Fruit fly (Drosophila melanogaster) whole organism, embryonic: Measurements from ENCODE around the gene Upf2.
A peak's percentile ranks its signal among the peaks of the same experiment; 100 is the strongest.

ENCODE experiments used
- Aef1 ChIP-seq: fragments of 200-800 bp; sonication (Bioruptor generic); IDR thresholded peaks from 3 replicates; pipeline ENCODE4 v1.3.6; 2022; ENCODE audit warnings: missing biosample characterization, missing genetic modification characterization
- Asciz ChIP-seq: fragments of 200-800 bp; sonication (Bioruptor generic); optimal IDR thresholded peaks from 2 replicates; lab custom pipeline; 2017; ENCODE audit warnings: missing biosample characterization, mild to moderate bottlenecking, missing genetic modification characterization, missing genetic modification reagents
- CG12942 ChIP-seq: fragments of 200-800 bp; sonication (Bioruptor generic); optimal IDR thresholded peaks from 3 replicates; lab custom pipeline; 2016; ENCODE audit warnings: missing biosample characterization, missing genetic modification characterization
- CG14667 ChIP-seq: fragments of 200-800 bp; sonication (Bioruptor generic); IDR thresholded peaks from 2 replicates; pipeline ENCODE4 v1.3.6; 2022; ENCODE audit warnings: missing biosample characterization, missing genetic modification characterization
- CG14860 ChIP-seq: fragments of 200-800 bp; sonication (Bioruptor generic); IDR thresholded peaks from 3 replicates; pipeline ENCODE4 v1.3.6; 2022; ENCODE audit warnings: missing biosample characterization, missing genetic modification characterization; ENCODE audit not compliant: partially characterized antibody
- CG16813 ChIP-seq: fragments of 200-800 bp; sonication (Bioruptor generic); IDR thresholded peaks from 3 replicates; pipeline ENCODE4 v1.3.6; 2022; ENCODE audit warnings: missing biosample characterization, missing genetic modification characterization; ENCODE audit not compliant: partially characterized antibody
- CG17359 ChIP-seq: fragments of 200-800 bp; sonication (Bioruptor generic); optimal IDR thresholded peaks from 3 replicates; lab custom pipeline; 2018; ENCODE audit warnings: missing biosample characterization, mild to moderate bottlenecking, missing genetic modification characterization, moderate library complexity
- CG18262 ChIP-seq: fragments of 200-800 bp; optimal IDR thresholded peaks from 3 replicates; lab custom pipeline; 2019; ENCODE audit warnings: missing biosample characterization, mild to moderate bottlenecking, missing genetic modification characterization, moderate library complexity
- CG2120 ChIP-seq: fragments of 200-800 bp; sonication (Bioruptor generic); optimal IDR thresholded peaks from 3 replicates; lab custom pipeline; 2016; ENCODE audit warnings: missing biosample characterization, missing genetic modification characterization
- CG2678 ChIP-seq: fragments of 200-800 bp; sonication (Bioruptor generic); optimal IDR thresholded peaks from 3 replicates; lab custom pipeline; 2019; ENCODE audit warnings: missing biosample characterization, mild to moderate bottlenecking, missing genetic modification characterization, moderate library complexity
- CG2712 ChIP-seq: fragments of 200-800 bp; optimal IDR thresholded peaks from 3 replicates; lab custom pipeline; 2019; ENCODE audit warnings: missing biosample characterization, mild to moderate bottlenecking, missing genetic modification characterization, moderate library complexity
- CG30403 ChIP-seq: fragments of 200-800 bp; sonication (Bioruptor generic); optimal IDR thresholded peaks from 3 replicates; lab custom pipeline; 2016; ENCODE audit warnings: missing biosample characterization, missing genetic modification characterization
- CG32767 ChIP-seq: fragments of 200-800 bp; sonication (Bioruptor generic); IDR thresholded peaks from 2 replicates; pipeline ENCODE4 v1.3.6; 2022; ENCODE audit warnings: missing biosample characterization, missing genetic modification characterization
- CG32772 ChIP-seq: fragments of 200-800 bp; sonication (Bioruptor generic); IDR thresholded peaks from 2 replicates; pipeline ENCODE4 v1.3.6; 2022; ENCODE audit warnings: missing biosample characterization, missing genetic modification characterization
- CG43689 ChIP-seq: fragments of 200-800 bp; sonication (Bioruptor generic); IDR thresholded peaks from 2 replicates; pipeline ENCODE4 v1.3.6; 2022; ENCODE audit warnings: missing biosample characterization, missing genetic modification characterization
- CG4854 ChIP-seq: fragments of 200-800 bp; sonication (Bioruptor generic); optimal IDR thresholded peaks from 2 replicates; lab custom pipeline; 2016; ENCODE audit warnings: missing biosample characterization, missing genetic modification characterization, inconsistent platforms
- CG6254 ChIP-seq: fragments of 200-800 bp; sonication (Bioruptor generic); optimal IDR thresholded peaks from 3 replicates; lab custom pipeline; 2017; ENCODE audit warnings: mild to moderate bottlenecking, missing biosample characterization, missing genetic modification reagents, missing genetic modification characterization
- CG8388 ChIP-seq: fragments of 200-800 bp; sonication (Bioruptor generic); optimal IDR thresholded peaks from 2 replicates; lab custom pipeline; 2019; ENCODE audit warnings: missing biosample characterization, mild to moderate bottlenecking, missing genetic modification characterization, moderate library complexity
- CG9727 ChIP-seq: fragments of 200-800 bp; sonication (Bioruptor generic); optimal IDR thresholded peaks from 3 replicates; lab custom pipeline; 2017; ENCODE audit warnings: missing biosample characterization, mild to moderate bottlenecking, missing genetic modification characterization
- CG9797 ChIP-seq: fragments of 200-800 bp; sonication (Bioruptor generic); optimal IDR thresholded peaks from 3 replicates; lab custom pipeline; 2018; ENCODE audit warnings: missing biosample characterization, mild to moderate bottlenecking, missing genetic modification characterization
- CG9932 ChIP-seq: fragments of 200-800 bp; sonication (Bioruptor generic); IDR thresholded peaks from 2 replicates; pipeline ENCODE4 v1.3.6; 2022; ENCODE audit warnings: missing biosample characterization, missing genetic modification characterization
- Dip3 ChIP-seq: fragments of 200-800 bp; sonication (Bioruptor generic); optimal IDR thresholded peaks from 3 replicates; lab custom pipeline; 2016; ENCODE audit warnings: missing biosample characterization, missing genetic modification characterization
- Doc3 ChIP-seq: fragments of 200-800 bp; sonication (Bioruptor generic); IDR thresholded peaks from 3 replicates; pipeline ENCODE4 v1.3.6; 2022; ENCODE audit warnings: missing biosample characterization, missing genetic modification characterization; ENCODE audit not compliant: partially characterized antibody
- Drgx ChIP-seq: fragments of 200-800 bp; sonication (Bioruptor generic); IDR thresholded peaks from 2 replicates; pipeline ENCODE4 v1.3.6; 2022; ENCODE audit warnings: missing biosample characterization, missing genetic modification characterization
- HLH4C ChIP-seq: fragments of 200-800 bp; sonication (Bioruptor generic); IDR thresholded peaks from 3 replicates; pipeline ENCODE4 v1.3.6; 2022; ENCODE audit warnings: missing biosample characterization, missing genetic modification characterization; ENCODE audit not compliant: partially characterized antibody
- HmgZ ChIP-seq: fragments of 200-800 bp; sonication (Bioruptor generic); optimal IDR thresholded peaks from 2 replicates; lab custom pipeline; 2018; ENCODE audit warnings: missing biosample characterization, mild to moderate bottlenecking, missing genetic modification characterization
- Hr51 ChIP-seq, 2 experiments: fragments of 200-800 bp; sonication (Bioruptor generic); optimal IDR thresholded peaks; 2 replicates in 1 of 2; 3 replicates in 1 of 2; lab custom pipeline; 2016 to 2018; ENCODE audit warnings: missing biosample characterization in 2 of 2, missing genetic modification characterization in 2 of 2, mild to moderate bottlenecking in 1 of 2, moderate library complexity in 1 of 2
- Meics ChIP-seq: fragments of 200-800 bp; sonication (Bioruptor generic); optimal IDR thresholded peaks from 2 replicates; lab custom pipeline; 2017; ENCODE audit warnings: missing biosample characterization, mild to moderate bottlenecking, missing genetic modification characterization
- NK7.1 ChIP-seq: fragments of 200-800 bp; sonication (Bioruptor generic); optimal IDR thresholded peaks from 3 replicates; lab custom pipeline; 2016; ENCODE audit warnings: missing biosample characterization, missing genetic modification characterization
- Sox100B ChIP-seq: fragments of 200-800 bp; sonication (Bioruptor generic); optimal IDR thresholded peaks from 3 replicates; lab custom pipeline; 2018; ENCODE audit warnings: missing biosample characterization, mild to moderate bottlenecking, missing genetic modification characterization
- Sox102F ChIP-seq: fragments of 200-800 bp; sonication (Bioruptor generic); optimal IDR thresholded peaks from 2 replicates; lab custom pipeline; 2018; ENCODE audit warnings: missing biosample characterization, mild to moderate bottlenecking, missing genetic modification characterization, moderate library complexity
- TFAM ChIP-seq: fragments of 200-800 bp; sonication (Bioruptor generic); optimal IDR thresholded peaks from 2 replicates; lab custom pipeline; 2017; ENCODE audit warnings: missing biosample characterization, missing genetic modification characterization, inconsistent platforms
- Xrp1 ChIP-seq: fragments of 200-800 bp; sonication (Bioruptor generic); IDR thresholded peaks from 2 replicates; pipeline ENCODE4 v1.3.6; 2022; ENCODE audit warnings: missing biosample characterization, missing genetic modification characterization
- YL-1 ChIP-seq: fragments of 200-800 bp; sonication (Bioruptor generic); optimal IDR thresholded peaks from 3 replicates; lab custom pipeline; 2017; ENCODE audit warnings: missing biosample characterization, mild to moderate bottlenecking, missing genetic modification characterization
- aop ChIP-seq: fragments of 200-800 bp; sonication (Bioruptor generic); IDR thresholded peaks from 2 replicates; pipeline ENCODE4 v1.3.6; 2022; ENCODE audit warnings: missing biosample characterization, missing genetic modification characterization
- ara ChIP-seq: fragments of 200-800 bp; sonication (Bioruptor generic); IDR thresholded peaks from 2 replicates; pipeline ENCODE4 v1.3.6; 2022; ENCODE audit warnings: missing biosample characterization, missing genetic modification characterization
- ase ChIP-seq: fragments of 200-800 bp; sonication (Bioruptor generic); IDR thresholded peaks from 3 replicates; pipeline ENCODE4 v1.3.6; 2022; ENCODE audit warnings: missing biosample characterization, missing genetic modification characterization
- ash1 ChIP-seq: fragments of 200-800 bp; sonication (Bioruptor generic); optimal IDR thresholded peaks from 2 replicates; lab custom pipeline; 2018; ENCODE audit warnings: missing biosample characterization, mild to moderate bottlenecking, missing genetic modification characterization
- bcd ChIP-seq: fragments of 200-800 bp; sonication (Bioruptor generic); optimal IDR thresholded peaks from 2 replicates; lab custom pipeline; 2017; ENCODE audit warnings: missing biosample characterization, mild to moderate bottlenecking, missing genetic modification characterization
- bigmax ChIP-seq: fragments of 200-800 bp; sonication (Bioruptor generic); optimal IDR thresholded peaks from 2 replicates; lab custom pipeline; 2018; ENCODE audit warnings: missing biosample characterization, mild to moderate bottlenecking, missing genetic modification characterization
- dati ChIP-seq: fragments of 200-800 bp; sonication (Bioruptor generic); IDR thresholded peaks from 2 replicates; pipeline ENCODE4 v1.3.6; 2022; ENCODE audit warnings: missing biosample characterization, missing genetic modification characterization
- fd96Cb ChIP-seq: fragments of 200-800 bp; sonication (Bioruptor generic); optimal IDR thresholded peaks from 2 replicates; lab custom pipeline; 2018; ENCODE audit warnings: missing biosample characterization, mild to moderate bottlenecking, missing genetic modification characterization, moderate library complexity
- lab ChIP-seq: fragments of 200-800 bp; sonication (Bioruptor generic); optimal IDR thresholded peaks from 3 replicates; lab custom pipeline; 2017; ENCODE audit warnings: missing biosample characterization, missing genetic modification characterization, mild to moderate bottlenecking, moderate library complexity, missing genetic modification reagents
- odd ChIP-seq: fragments of 200-800 bp; sonication (Bioruptor generic); optimal IDR thresholded peaks from 2 replicates; lab custom pipeline; 2017; ENCODE audit warnings: missing biosample characterization, mild to moderate bottlenecking, missing genetic modification characterization
- pb ChIP-seq: fragments of 200-800 bp; sonication (Bioruptor generic); optimal IDR thresholded peaks from 3 replicates; lab custom pipeline; 2016; ENCODE audit warnings: missing biosample characterization, missing genetic modification characterization
- phol ChIP-seq: fragments of 200-800 bp; sonication (Bioruptor generic); optimal IDR thresholded peaks from 3 replicates; lab custom pipeline; 2018; ENCODE audit warnings: missing biosample characterization, mild to moderate bottlenecking, missing genetic modification characterization, moderate library complexity
- psq ChIP-seq: fragments of 200-800 bp; sonication (Bioruptor generic); optimal IDR thresholded peaks from 2 replicates; lab custom pipeline; 2017; ENCODE audit warnings: missing biosample characterization, missing genetic modification characterization
- run ChIP-seq: fragments of 200-800 bp; sonication (Bioruptor generic); optimal IDR thresholded peaks from 3 replicates; lab custom pipeline; 2018; ENCODE audit warnings: missing biosample characterization, mild to moderate bottlenecking, missing genetic modification characterization
- scrt ChIP-seq: fragments of 200-800 bp; sonication (Bioruptor generic); optimal IDR thresholded peaks from 2 replicates; lab custom pipeline; 2018; ENCODE audit warnings: missing biosample characterization, mild to moderate bottlenecking, missing genetic modification characterization, moderate library complexity
- so ChIP-seq: fragments of 200-800 bp; sonication (Bioruptor generic); IDR thresholded peaks from 3 replicates; pipeline ENCODE4 v1.3.6; 2022; ENCODE audit warnings: missing biosample characterization, missing genetic modification characterization
- stwl ChIP-seq: fragments of 200-800 bp; sonication (Bioruptor generic); optimal IDR thresholded peaks from 3 replicates; lab custom pipeline; 2018; ENCODE audit warnings: missing biosample characterization, mild to moderate bottlenecking, missing genetic modification characterization, moderate library complexity
- toy ChIP-seq: fragments of 200-800 bp; sonication (Bioruptor generic); IDR thresholded peaks from 2 replicates; pipeline ENCODE4 v1.3.6; 2022; ENCODE audit warnings: missing biosample characterization, missing genetic modification characterization
- zf30C ChIP-seq: fragments of 200-800 bp; sonication (Bioruptor generic); optimal IDR thresholded peaks from 3 replicates; lab custom pipeline; 2018; ENCODE audit warnings: missing biosample characterization, mild to moderate bottlenecking, missing genetic modification characterization

The Upf2 gene

DNA sequence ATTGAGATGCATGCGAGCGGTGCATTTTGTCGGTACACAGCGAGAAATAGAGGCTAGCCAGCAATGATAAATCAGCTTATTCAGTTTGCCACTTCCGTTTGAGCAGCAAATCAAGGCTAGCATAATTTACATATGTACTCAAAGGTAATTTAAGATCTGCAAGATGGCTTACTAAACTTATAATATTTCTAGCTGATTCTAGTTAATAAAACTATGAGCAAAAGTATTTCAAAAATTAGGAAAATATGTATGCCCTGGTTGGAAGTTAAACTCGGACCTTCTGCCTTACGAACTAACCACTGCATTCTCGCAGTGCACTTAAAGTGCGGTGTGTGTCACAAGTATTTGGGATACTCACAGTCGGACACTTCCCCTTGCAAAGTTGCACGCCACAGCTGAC, 47.6 kb upstream of the Upf2 start (continued):
- no peak for TF ChIP-seq CG14667
- TF ChIP-seq CG8388 (GFP tag; lab: Kevin White, UChicago) = peak; percentile 21
- no peak for TF ChIP-seq aop (GFP tag; lab: Robert Waterston, UW)
- no peak for TF ChIP-seq bigmax (GFP tag; lab: Kevin White, UChicago)
- TF ChIP-seq Asciz (GFP tag; lab: Kevin White, UChicago) = no peak
- no peak for TF ChIP-seq ase (GFP tag; lab: Robert Waterston, UW)
- no peak for TF ChIP-seq Doc3 (GFP tag; lab: Robert Waterston, UW)
- no peak for TF ChIP-seq Meics
- no peak for TF ChIP-seq lab (GFP tag; lab: Kevin White, UChicago)
- TF ChIP-seq pb (GFP tag; lab: Kevin White, UChicago) = no peak
- peak; percentile 16 for TF ChIP-seq Sox102F (GFP tag; lab: Kevin White, UChicago)
- no peak for TF ChIP-seq psq (GFP tag; lab: Kevin White, UChicago)
- peak; percentile 17; the same call in 1 of the 2 replicates for TF ChIP-seq Xrp1 (GFP tag; lab: Robert Waterston, UW)
- TF ChIP-seq fd96Cb (tag; lab: Kevin White, UChicago) = peak; percentile 20
- TF ChIP-seq CG30403 (GFP tag; lab: Kevin White, UChicago) = peak; percentile 15
- no peak for TF ChIP-seq so (GFP tag; lab: Robert Waterston, UW)
- peak; percentile 22 for TF ChIP-seq CG6254 (GFP tag; lab: Kevin White, UChicago)
- peak; percentile 53 for TF ChIP-seq phol (tag; lab: Kevin White, UChicago)
- no peak for TF ChIP-seq CG12942
- no peak for TF ChIP-seq bcd
- TF ChIP-seq zf30C (GFP tag; lab: Kevin White, UChicago) = peak; percentile 32
- peak; percentile 18 for TF ChIP-seq Sox100B
- TF ChIP-seq CG9727 (GFP tag; lab: Kevin White, UChicago) = peak; percentile 40
- TF ChIP-seq odd (GFP tag; lab: Kevin White, UChicago) = no peak
- TF ChIP-seq run (tag; lab: Kevin White, UChicago) = no peak
- no peak for TF ChIP-seq CG2120 (GFP tag; lab: Kevin White, UChicago)
- no peak for TF ChIP-seq CG9797
- TF ChIP-seq ara (GFP tag; lab: Robert Waterston, UW) = no peak
- no peak for TF ChIP-seq dati
- TF ChIP-seq CG2678 (tag; lab: Kevin White, UChicago) = peak; percentile 21
- no peak for TF ChIP-seq CG4854 (GFP tag; lab: Kevin White, UChicago)
- TF ChIP-seq CG32772 (GFP tag; lab: Robert Waterston, UW) = no peak
- peak; percentile 43 for TF ChIP-seq CG2712 (tag; lab: Kevin White, UChicago)
- TF ChIP-seq CG14860 = no peak
- TF ChIP-seq CG16813 (GFP tag; lab: Robert Waterston, UW) = no peak
- no peak for TF ChIP-seq toy (GFP tag; lab: Robert Waterston, UW)
- peak; percentile 70 for TF ChIP-seq Drgx
- peak; percentile 56 for TF ChIP-seq CG18262 (tag; lab: Kevin White, UChicago)

DNA sequence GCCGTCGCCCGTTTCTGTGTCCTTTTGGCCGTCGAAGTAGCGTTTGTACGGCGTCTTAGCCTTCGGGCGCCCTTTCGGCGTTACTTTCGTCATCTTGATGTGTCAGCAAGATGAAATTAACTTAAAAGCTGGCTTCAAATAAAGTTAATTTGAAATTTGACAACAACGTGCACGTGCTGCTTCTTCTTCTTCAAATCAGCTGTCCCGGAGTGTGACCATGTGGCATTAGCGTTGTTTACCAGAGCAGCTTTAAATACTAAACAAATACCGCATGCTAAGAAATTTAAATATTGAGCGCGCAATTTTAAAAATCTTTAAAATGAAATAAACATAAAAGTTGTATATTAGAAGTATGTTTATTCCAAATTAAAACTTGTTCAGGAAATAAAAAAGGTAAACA, 45.7 kb upstream of the Upf2 start, which contains the start of gene CG2260:
Gene CG2260 (minus strand): TSS at position 209 of the 400 bp plus-strand sequence.
- TF ChIP-seq ash1 (GFP tag; lab: Kevin White, UChicago) (no peak), TFAM (GFP tag; lab: Kevin White, UChicago) (no peak), scrt (GFP tag; lab: Kevin White, UChicago) (peak; percentile 20), CG43689 (no peak), CG17359 (tag; lab: Kevin White, UChicago) (no peak), Dip3 (GFP tag; lab: Kevin White, UChicago) (no peak), HLH4C (GFP tag; lab: Robert Waterston, UW) (no peak), CG9932 (GFP tag; lab: Robert Waterston, UW) (no peak), HmgZ (tag; lab: Kevin White, UChicago) (no peak), YL-1 (GFP tag; lab: Kevin White, UChicago) (peak; percentile 6), stwl (tag; lab: Kevin White, UChicago) (peak; percentile 52), Hr51 (GFP tag; optimal IDR thresholded peaks at IDR 0.05; lab: Kevin White, UChicago) (no peak), CG32767 (GFP tag; lab: Robert Waterston, UW) (no peak), NK7.1 (no peak), Aef1 (no peak)
